Worm (Caenorhabditis elegans) whole organism, L1 larva: ENCODE data around the gene eftu-2.
A peak's percentile ranks its signal among the peaks of the same experiment; 100 is the strongest.

Source experiments
- C34B4.2 ChIP-seq: sonication (generic microtip); optimal IDR thresholded peaks from 2 replicates; lab custom pipeline; 2017; ENCODE audit warnings: mild to moderate bottlenecking, missing genetic modification characterization, missing compliant biosample characterization
- F16B12.6 ChIP-seq: fragments of 150-350 bp; optimal IDR thresholded peaks from 2 replicates; lab custom pipeline; 2014; ENCODE audit warnings: missing biosample characterization, missing genetic modification characterization
- Y116A8C.19 ChIP-seq: sonication (generic microtip); optimal IDR thresholded peaks from 2 replicates; lab custom pipeline; 2016; ENCODE audit warnings: missing compliant biosample characterization, missing genetic modification characterization, borderline replicate concordance
- aha-1 ChIP-seq: fragments of 150-350 bp; optimal IDR thresholded peaks from 2 replicates; lab custom pipeline; 2014; ENCODE audit warnings: missing biosample characterization, missing genetic modification characterization
- alr-1 ChIP-seq: fragments of 200-800 bp; sonication (Bioruptor generic); optimal IDR thresholded peaks from 2 replicates; lab custom pipeline; 2018; ENCODE audit warnings: borderline replicate concordance, mild to moderate bottlenecking, missing genetic modification characterization, missing compliant biosample characterization
- ama-1 ChIP-seq: fragments of 150-350 bp; optimal IDR thresholded peaks from 2 replicates; lab custom pipeline; 2014
- ceh-63 ChIP-seq: fragments of 200-800 bp; sonication (Bioruptor generic); optimal IDR thresholded peaks from 2 replicates; lab custom pipeline; 2018; ENCODE audit warnings: mild to moderate bottlenecking, missing genetic modification characterization, missing compliant biosample characterization
- ceh-82 ChIP-seq, 3 experiments: fragments of 150-350 bp in 1 of 3; sonication (generic microtip) in 2 of 3; optimal IDR thresholded peaks; 2 replicates each; lab custom pipeline; 2014 to 2017; ENCODE audit warnings: missing biosample characterization in 3 of 3, missing genetic modification characterization in 3 of 3
- ces-1 ChIP-seq: fragments of 150-350 bp; optimal IDR thresholded peaks from 2 replicates; lab custom pipeline; 2014; ENCODE audit warnings: missing biosample characterization, missing genetic modification reagents, missing genetic modification characterization
- dsc-1 ChIP-seq: sonication (generic microtip); optimal IDR thresholded peaks from 2 replicates; lab custom pipeline; 2016; ENCODE audit warnings: mild to moderate bottlenecking, missing genetic modification characterization, missing compliant biosample characterization
- egl-13 ChIP-seq: sonication (generic microtip); optimal IDR thresholded peaks from 2 replicates; lab custom pipeline; 2016; ENCODE audit warnings: missing genotype, missing genetic modification reagents, missing genetic modification characterization, missing compliant biosample characterization
- egl-27 ChIP-seq, 2 experiments: fragments of 150-350 bp in 1 of 2; sonication (generic microtip); optimal IDR thresholded peaks; 3 replicates each; lab custom pipeline; 2017 to 2018; ENCODE audit warnings: missing biosample characterization in 2 of 2, missing genetic modification characterization in 2 of 2, missing genetic modification reagents in 2 of 2
- ets-5 ChIP-seq: fragments of 200-800 bp; sonication (Bioruptor generic); IDR thresholded peaks from 2 replicates; pipeline ENCODE4 v1.3.6; 2022; ENCODE audit warnings: missing genetic modification characterization, missing compliant biosample characterization
- fkh-4 ChIP-seq: sonication (generic microtip); optimal IDR thresholded peaks from 2 replicates; lab custom pipeline; 2016; ENCODE audit warnings: missing compliant biosample characterization, missing genetic modification characterization, borderline replicate concordance
- fos-1 ChIP-seq: fragments of 150-350 bp; optimal IDR thresholded peaks from 2 replicates; lab custom pipeline; 2014; ENCODE audit warnings: missing biosample characterization, missing genetic modification characterization
- grh-1 ChIP-seq: fragments of 200-800 bp; sonication (Bioruptor generic); IDR thresholded peaks from 2 replicates; pipeline ENCODE4 v1.3.6; 2022; ENCODE audit warnings: missing genetic modification reagents, missing genetic modification characterization, missing compliant biosample characterization
- hpl-2 ChIP-seq: fragments of 150-350 bp; optimal IDR thresholded peaks from 2 replicates; lab custom pipeline; 2014; ENCODE audit warnings: missing biosample characterization, missing genetic modification reagents, missing genetic modification characterization
- isw-1 ChIP-seq: fragments of 200-800 bp; sonication (Bioruptor generic); IDR thresholded peaks from 2 replicates; pipeline ENCODE4 v1.3.6; 2022; ENCODE audit warnings: missing genetic modification characterization, missing compliant biosample characterization
- jun-1 ChIP-seq: fragments of 150-350 bp; optimal IDR thresholded peaks from 2 replicates; lab custom pipeline; 2014; ENCODE audit warnings: missing biosample characterization, missing genetic modification reagents, missing genetic modification characterization
- lin-15B ChIP-seq: fragments of 150-350 bp; sonication (generic microtip); optimal IDR thresholded peaks from 3 replicates; lab custom pipeline; 2014; ENCODE audit warnings: missing biosample characterization, missing genetic modification characterization
- lin-35 ChIP-seq, 2 experiments: fragments of 150-350 bp; optimal IDR thresholded peaks; 2 replicates each; lab custom pipeline; 2014; ENCODE audit warnings: missing biosample characterization in 2 of 2, missing genetic modification characterization in 2 of 2, missing genetic modification reagents in 2 of 2
- lir-3 ChIP-seq: sonication (generic microtip); optimal IDR thresholded peaks from 2 replicates; lab custom pipeline; 2016; ENCODE audit warnings: mild to moderate bottlenecking, missing genetic modification characterization, moderate library complexity, missing compliant biosample characterization; ENCODE audit not compliant: poor library complexity
- lsy-2 ChIP-seq, 2 experiments: fragments of 150-350 bp; optimal IDR thresholded peaks; 2 replicates each; lab custom pipeline; 2014; ENCODE audit warnings: missing biosample characterization in 2 of 2, missing genetic modification characterization in 2 of 2
- mab-9 ChIP-seq: fragments of 200-800 bp; sonication (Bioruptor generic); IDR thresholded peaks from 2 replicates; pipeline ENCODE4 v1.3.6; 2022; ENCODE audit warnings: missing genetic modification reagents, missing genetic modification characterization, missing compliant biosample characterization
- mdl-1 ChIP-seq, 2 experiments: fragments of 150-350 bp; optimal IDR thresholded peaks; 2 replicates each; lab custom pipeline; 2014 to 2017; ENCODE audit warnings: missing biosample characterization in 2 of 2, missing genetic modification characterization in 2 of 2, inconsistent platforms in 1 of 2
- mef-2 ChIP-seq: fragments of 150-350 bp; optimal IDR thresholded peaks from 2 replicates; lab custom pipeline; 2014; ENCODE audit warnings: missing biosample characterization, missing genetic modification characterization
- mep-1 ChIP-seq: fragments of 150-350 bp; optimal IDR thresholded peaks from 2 replicates; lab custom pipeline; 2014; ENCODE audit warnings: missing biosample characterization, missing genetic modification characterization
- nhr-12 ChIP-seq: sonication (generic microtip); optimal IDR thresholded peaks from 2 replicates; lab custom pipeline; 2017; ENCODE audit warnings: missing biosample characterization, missing genetic modification characterization
- nhr-20 ChIP-seq: sonication (generic microtip); optimal IDR thresholded peaks from 2 replicates; lab custom pipeline; 2016; ENCODE audit warnings: mild to moderate bottlenecking, missing genetic modification characterization, missing compliant biosample characterization
- nhr-237 ChIP-seq: fragments of 150-350 bp; optimal IDR thresholded peaks from 2 replicates; lab custom pipeline; 2014; ENCODE audit warnings: missing biosample characterization, missing genetic modification characterization
- nhr-47 ChIP-seq: sonication (generic microtip); optimal IDR thresholded peaks from 2 replicates; lab custom pipeline; 2016; ENCODE audit warnings: mild to moderate bottlenecking, missing genetic modification characterization, moderate library complexity, missing compliant biosample characterization
- nhr-71 ChIP-seq: sonication (generic microtip); optimal IDR thresholded peaks from 2 replicates; lab custom pipeline; 2016; ENCODE audit warnings: mild to moderate bottlenecking, missing genetic modification characterization, moderate library complexity, missing compliant biosample characterization
- nhr-76 ChIP-seq: sonication (generic microtip); optimal IDR thresholded peaks from 2 replicates; lab custom pipeline; 2017; ENCODE audit warnings: missing biosample characterization, missing genetic modification characterization
- nhr-77 ChIP-seq: fragments of 150-350 bp; optimal IDR thresholded peaks from 2 replicates; lab custom pipeline; 2014; ENCODE audit warnings: missing biosample characterization, missing genetic modification characterization
- nhr-85 ChIP-seq: sonication (generic microtip); peaks from one replicate; lab custom pipeline; 2016; ENCODE audit warnings: missing genetic modification characterization, inconsistent platforms, missing compliant biosample characterization
- nhr-90 ChIP-seq: sonication (generic microtip); optimal IDR thresholded peaks from 2 replicates; lab custom pipeline; 2016; ENCODE audit warnings: mild to moderate bottlenecking, missing genetic modification characterization, missing compliant biosample characterization; ENCODE audit not compliant: poor library complexity
- pag-3 ChIP-seq: sonication (generic microtip); optimal IDR thresholded peaks from 2 replicates; lab custom pipeline; 2017; ENCODE audit warnings: missing genetic modification characterization, mild to moderate bottlenecking, missing compliant biosample characterization, antibody characterized with exemption, borderline replicate concordance; ENCODE audit not compliant: insufficient read depth
- pax-3 ChIP-seq: fragments of 200-800 bp; sonication (Bioruptor generic); optimal IDR thresholded peaks from 2 replicates; lab custom pipeline; 2018; ENCODE audit warnings: mild to moderate bottlenecking, missing genetic modification characterization, moderate library complexity, missing compliant biosample characterization
- pqm-1 ChIP-seq: sonication (generic microtip); optimal IDR thresholded peaks from 3 replicates; lab custom pipeline; 2017; ENCODE audit warnings: missing biosample characterization, missing genetic modification characterization
- rnt-1 ChIP-seq: sonication (generic microtip); optimal IDR thresholded peaks from 2 replicates; lab custom pipeline; 2016; ENCODE audit warnings: mild to moderate bottlenecking, missing genetic modification characterization, moderate library complexity, missing compliant biosample characterization
- snpc-4 ChIP-seq: fragments of 150-350 bp; optimal IDR thresholded peaks from 2 replicates; lab custom pipeline; 2014; ENCODE audit warnings: missing biosample characterization, missing genetic modification characterization
- sptf-1 ChIP-seq: fragments of 150-350 bp; optimal IDR thresholded peaks from 2 replicates; lab custom pipeline; 2014; ENCODE audit warnings: missing biosample characterization, missing genetic modification characterization
- sup-37 ChIP-seq: fragments of 200-800 bp; sonication (Bioruptor generic); optimal IDR thresholded peaks from 2 replicates; lab custom pipeline; 2018; ENCODE audit warnings: mild to moderate bottlenecking, missing genetic modification characterization, missing compliant biosample characterization
- swsn-7 ChIP-seq: sonication (generic microtip); optimal IDR thresholded peaks from 2 replicates; lab custom pipeline; 2016; ENCODE audit warnings: missing genetic modification characterization, missing compliant biosample characterization
- tbx-2 ChIP-seq: sonication (generic microtip); optimal IDR thresholded peaks from 2 replicates; lab custom pipeline; 2016; ENCODE audit warnings: missing genetic modification characterization, missing compliant biosample characterization
- tlp-1 ChIP-seq: fragments of 150-350 bp; optimal IDR thresholded peaks from 2 replicates; lab custom pipeline; 2014; ENCODE audit warnings: missing biosample characterization, missing genetic modification characterization
- unc-30 ChIP-seq: sonication (generic microtip); optimal IDR thresholded peaks from 2 replicates; lab custom pipeline; 2017; ENCODE audit warnings: missing biosample characterization, missing genetic modification characterization
- unc-62 ChIP-seq: fragments of 150-350 bp; optimal IDR thresholded peaks from 2 replicates; lab custom pipeline; 2014; ENCODE audit warnings: missing biosample characterization, missing genetic modification reagents, missing genetic modification characterization
- unc-98 ChIP-seq: fragments of 200-800 bp; sonication (Bioruptor generic); IDR thresholded peaks from 2 replicates; pipeline ENCODE4 v1.3.6; 2022; ENCODE audit warnings: missing genetic modification characterization, missing compliant biosample characterization
- vab-15 ChIP-seq: sonication (generic microtip); optimal IDR thresholded peaks from 2 replicates; lab custom pipeline; 2017; ENCODE audit warnings: missing genotype, mild to moderate bottlenecking, missing genetic modification characterization, missing compliant biosample characterization
- zag-1 ChIP-seq: fragments of 150-350 bp; optimal IDR thresholded peaks from 2 replicates; lab custom pipeline; 2014; ENCODE audit warnings: missing biosample characterization, missing genetic modification characterization

eftu-2 gene

DNA sequence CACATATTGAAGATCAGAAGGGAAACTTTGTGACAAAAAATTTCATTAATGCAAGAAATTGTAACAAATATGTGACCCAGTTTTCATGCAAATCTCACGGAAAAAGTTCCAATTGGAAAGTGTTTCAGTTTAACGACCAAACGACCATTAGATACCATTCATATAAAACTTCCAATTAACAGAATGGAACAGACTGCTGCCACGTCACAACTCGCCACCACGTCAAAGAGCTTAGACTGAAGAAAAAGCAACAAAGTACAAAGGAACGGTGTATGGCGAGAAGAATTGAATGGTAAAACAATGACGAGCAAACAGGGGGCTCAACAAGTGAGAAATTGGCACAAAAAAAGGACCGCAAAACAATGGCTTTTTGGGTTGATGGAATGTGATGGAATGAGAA lies 24.0 kb upstream of the eftu-2 start, which contains the start of gene T04C9.3:
T04C9.3 (plus strand) TSS at position 301 of the 400 bp plus-strand sequence.
- TF ChIP-seq tlp-1 (tag; lab: Kevin White, UChicago) (no peak), mep-1 (tag; lab: Kevin White, UChicago) (no peak), F16B12.6 (tag; lab: Kevin White, UChicago) (no peak), nhr-20 (tag; lab: Kevin White, UChicago) (no peak), C34B4.2 (tag; lab: Kevin White, UChicago) (no peak), zag-1 (tag; lab: Kevin White, UChicago) (no peak), dsc-1 (tag; lab: Kevin White, UChicago) (no peak), isw-1 (GFP tag; lab: Robert Waterston, UW) (no peak), lir-3 (tag; lab: Kevin White, UChicago) (no peak), nhr-77 (tag; lab: Kevin White, UChicago) (no peak), nhr-85 (tag; lab: Kevin White, UChicago) (no peak), ets-5 (GFP tag; lab: Robert Waterston, UW) (no peak), sptf-1 (no peak), pqm-1 (tag; lab: Kevin White, UChicago) (no peak), aha-1 (tag; lab: Kevin White, UChicago) (no peak), pax-3 (tag; lab: Kevin White, UChicago) (no peak), Y116A8C.19 (no peak), unc-62 (GFP tag; lab: Kevin White, UChicago) (no peak), nhr-76 (no peak)

DNA sequence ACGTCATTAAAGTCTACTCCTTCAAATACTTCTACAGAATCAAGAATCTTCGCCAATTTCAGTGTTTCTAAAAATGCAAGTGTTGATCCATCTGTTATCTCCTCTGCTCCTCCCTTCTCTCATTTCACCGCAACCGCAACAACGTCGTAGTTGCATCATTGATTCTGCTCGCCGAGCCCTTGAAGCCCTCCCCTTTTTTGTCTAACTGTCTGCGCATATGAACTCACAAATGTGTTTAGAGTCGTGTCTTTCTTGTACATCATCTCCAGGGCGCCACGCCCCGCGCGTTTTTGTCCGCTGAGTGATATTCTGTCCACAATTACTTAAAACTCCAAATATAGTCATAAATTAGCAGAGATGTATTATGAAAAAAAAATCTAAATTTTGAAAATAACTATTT lies 21.4 kb upstream of the eftu-2 start:
- TF ChIP-seq mep-1 (tag; lab: Kevin White, UChicago) (peak; percentile 15), egl-27 (tag; optimal IDR thresholded peaks at IDR 0.05; lab: Kevin White, UChicago) (no peak), F16B12.6 (tag; lab: Kevin White, UChicago) (no peak), lin-15B (tag; lab: Kevin White, UChicago) (no peak), egl-13 (peak; percentile 9), pag-3 (tag; lab: Kevin White, UChicago) (no peak), isw-1 (GFP tag; lab: Robert Waterston, UW) (no peak; the same call in 1 of the 2 replicates), zag-1 (tag; lab: Kevin White, UChicago) (no peak), dsc-1 (tag; lab: Kevin White, UChicago) (no peak), sup-37 (GFP tag; lab: Kevin White, UChicago) (no peak), ets-5 (GFP tag; lab: Robert Waterston, UW) (no peak), vab-15 (tag; lab: Kevin White, UChicago) (no peak), lin-35 (GFP tag; optimal IDR thresholded peaks at IDR 0.05; lab: Kevin White, UChicago) (peak in 1 of 2 experiments; percentile 4), tbx-2 (tag; lab: Kevin White, UChicago) (no peak), nhr-71 (tag; lab: Kevin White, UChicago) (peak; percentile 7), fkh-4 (tag; lab: Kevin White, UChicago) (no peak), grh-1 (GFP tag; lab: Robert Waterston, UW) (no peak), ceh-82 (tag; optimal IDR thresholded peaks at IDR 0.05; lab: Kevin White, UChicago) (peak in 1 of 3 experiments; percentile 14), unc-98 (no peak), jun-1 (no peak), hpl-2 (no peak), mab-9 (GFP tag; lab: Robert Waterston, UW) (no peak), nhr-76 (no peak), ceh-63 (GFP tag; lab: Kevin White, UChicago) (no peak), snpc-4 (tag; lab: Kevin White, UChicago) (no peak), mef-2 (tag; lab: Kevin White, UChicago) (no peak), ama-1 (lab: Kevin White, UChicago) (no peak), nhr-77 (tag; lab: Kevin White, UChicago) (no peak), lsy-2 (tag; optimal IDR thresholded peaks at IDR 0.05; lab: Kevin White, UChicago) (peak in 1 of 2 experiments; percentile 16), unc-30 (no peak), swsn-7 (tag; lab: Kevin White, UChicago) (no peak), nhr-90 (tag; lab: Kevin White, UChicago) (no peak), mdl-1 (tag; optimal IDR thresholded peaks at IDR 0.05; lab: Kevin White, UChicago) (no peak), fos-1 (tag; lab: Kevin White, UChicago) (no peak), nhr-47 (tag; lab: Kevin White, UChicago) (no peak), nhr-237 (no peak), nhr-12 (tag; lab: Kevin White, UChicago) (no peak), ces-1 (GFP tag; lab: Kevin White, UChicago) (no peak), tlp-1 (tag; lab: Kevin White, UChicago) (no peak), alr-1 (tag; lab: Kevin White, UChicago) (no peak), rnt-1 (tag; lab: Kevin White, UChicago) (peak; percentile 28)
